Worm (Caenorhabditis elegans) whole organism, early embryonic: ENCODE measurements around the gene idpp-5.

Experiments
- ets-7 ChIP-seq: sonication (generic microtip); optimal IDR thresholded peaks from 2 replicates; lab custom pipeline; 2016; ENCODE audit warnings: missing genotype, missing genetic modification characterization, missing compliant biosample characterization
- pes-1 ChIP-seq: fragments of 200-800 bp; sonication (Bioruptor generic); IDR thresholded peaks from 2 replicates; pipeline ENCODE4 v1.3.6; 2022; ENCODE audit warnings: missing genetic modification reagents, missing genetic modification characterization, missing compliant biosample characterization
- tra-4 ChIP-seq: sonication (generic microtip); optimal IDR thresholded peaks from 2 replicates; lab custom pipeline; 2017; ENCODE audit warnings: missing genetic modification characterization, missing compliant biosample characterization

DNA sequence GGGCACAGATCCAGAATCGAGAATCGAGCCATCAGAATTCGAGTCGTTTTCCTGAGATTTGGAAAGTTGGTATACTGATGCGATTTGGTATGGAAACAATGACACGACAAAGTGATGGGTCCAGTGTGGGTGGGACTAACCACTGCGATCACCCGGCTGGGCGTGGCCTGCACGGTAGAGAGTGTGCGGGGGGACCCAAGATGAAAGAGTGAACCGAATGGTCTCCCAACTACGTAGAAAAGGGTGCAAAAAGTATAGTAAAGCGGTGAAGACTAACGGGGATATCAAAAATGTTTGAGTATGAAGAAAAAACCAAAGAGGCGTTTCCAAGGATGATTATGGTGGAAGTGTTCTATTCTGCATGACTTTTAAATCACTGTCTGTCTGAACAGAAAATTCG lies 50.4 kb downstream of the idpp-5 start, which contains the start of gene fkh-2:
- TF ChIP-seq ets-7 (tag; lab: Kevin White, UChicago) (no peak), pes-1 (GFP tag; lab: Robert Waterston, UW) (no peak), tra-4 (tag; lab: Kevin White, UChicago) (no peak)
